Worm (Caenorhabditis elegans) whole organism, L1 larva: ENCODE data around the gene ifp-1.

ENCODE experiments used
- C16A3.4 ChIP-seq: fragments of 150-350 bp; optimal IDR thresholded peaks from 2 replicates; lab custom pipeline; 2014; ENCODE audit warnings: missing biosample characterization, missing genetic modification characterization
- C34B4.2 ChIP-seq: sonication (generic microtip); optimal IDR thresholded peaks from 2 replicates; lab custom pipeline; 2017; ENCODE audit warnings: mild to moderate bottlenecking, missing genetic modification characterization, missing compliant biosample characterization
- F16B12.6 ChIP-seq: fragments of 150-350 bp; optimal IDR thresholded peaks from 2 replicates; lab custom pipeline; 2014; ENCODE audit warnings: missing biosample characterization, missing genetic modification characterization
- alr-1 ChIP-seq: fragments of 200-800 bp; sonication (Bioruptor generic); optimal IDR thresholded peaks from 2 replicates; lab custom pipeline; 2018; ENCODE audit warnings: borderline replicate concordance, mild to moderate bottlenecking, missing genetic modification characterization, missing compliant biosample characterization
- ama-1 ChIP-seq: fragments of 150-350 bp; optimal IDR thresholded peaks from 2 replicates; lab custom pipeline; 2014
- ceh-63 ChIP-seq: fragments of 200-800 bp; sonication (Bioruptor generic); optimal IDR thresholded peaks from 2 replicates; lab custom pipeline; 2018; ENCODE audit warnings: mild to moderate bottlenecking, missing genetic modification characterization, missing compliant biosample characterization
- ceh-8 ChIP-seq: fragments of 200-800 bp; sonication (Bioruptor generic); optimal IDR thresholded peaks from 2 replicates; lab custom pipeline; 2018; ENCODE audit warnings: mild to moderate bottlenecking, missing genetic modification characterization, moderate library complexity, missing compliant biosample characterization
- ceh-82 ChIP-seq, 3 experiments: fragments of 150-350 bp in 1 of 3; sonication (generic microtip) in 2 of 3; optimal IDR thresholded peaks; 2 replicates each; lab custom pipeline; 2014 to 2017; ENCODE audit warnings: missing biosample characterization in 3 of 3, missing genetic modification characterization in 3 of 3
- ceh-90 ChIP-seq: sonication (generic microtip); optimal IDR thresholded peaks from 2 replicates; lab custom pipeline; 2016; ENCODE audit warnings: missing genetic modification characterization, missing compliant biosample characterization
- dpl-1 ChIP-seq, 3 experiments: fragments of 150-350 bp in 2 of 3; sonication (generic microtip) in 1 of 3; optimal IDR thresholded peaks; 2 replicates each; lab custom pipeline; 2014 to 2017; ENCODE audit warnings: missing biosample characterization in 3 of 3, missing genetic modification characterization in 3 of 3, missing genetic modification reagents in 3 of 3
- dsc-1 ChIP-seq: sonication (generic microtip); optimal IDR thresholded peaks from 2 replicates; lab custom pipeline; 2016; ENCODE audit warnings: mild to moderate bottlenecking, missing genetic modification characterization, missing compliant biosample characterization
- efl-3 ChIP-seq: fragments of 200-800 bp; sonication (Bioruptor generic); optimal IDR thresholded peaks from 2 replicates; lab custom pipeline; 2018; ENCODE audit warnings: mild to moderate bottlenecking, missing genetic modification characterization, missing compliant biosample characterization
- egl-27 ChIP-seq, 2 experiments: fragments of 150-350 bp in 1 of 2; sonication (generic microtip); optimal IDR thresholded peaks; 3 replicates each; lab custom pipeline; 2017 to 2018; ENCODE audit warnings: missing biosample characterization in 2 of 2, missing genetic modification characterization in 2 of 2, missing genetic modification reagents in 2 of 2
- fkh-4 ChIP-seq: sonication (generic microtip); optimal IDR thresholded peaks from 2 replicates; lab custom pipeline; 2016; ENCODE audit warnings: missing compliant biosample characterization, missing genetic modification characterization, borderline replicate concordance
- fkh-8 ChIP-seq: sonication (generic microtip); optimal IDR thresholded peaks from 2 replicates; lab custom pipeline; 2016; ENCODE audit warnings: mild to moderate bottlenecking, missing genetic modification characterization, missing compliant biosample characterization
- isw-1 ChIP-seq: fragments of 200-800 bp; sonication (Bioruptor generic); IDR thresholded peaks from 2 replicates; pipeline ENCODE4 v1.3.6; 2022; ENCODE audit warnings: missing genetic modification characterization, missing compliant biosample characterization
- jun-1 ChIP-seq: fragments of 150-350 bp; optimal IDR thresholded peaks from 2 replicates; lab custom pipeline; 2014; ENCODE audit warnings: missing biosample characterization, missing genetic modification reagents, missing genetic modification characterization
- lin-13 ChIP-seq: fragments of 150-350 bp; optimal IDR thresholded peaks from 2 replicates; lab custom pipeline; 2014; ENCODE audit warnings: missing biosample characterization, missing genetic modification reagents, missing genetic modification characterization
- lsy-2 ChIP-seq, 2 experiments: fragments of 150-350 bp; optimal IDR thresholded peaks; 2 replicates each; lab custom pipeline; 2014; ENCODE audit warnings: missing biosample characterization in 2 of 2, missing genetic modification characterization in 2 of 2
- mdl-1 ChIP-seq, 2 experiments: fragments of 150-350 bp; optimal IDR thresholded peaks; 2 replicates each; lab custom pipeline; 2014 to 2017; ENCODE audit warnings: missing biosample characterization in 2 of 2, missing genetic modification characterization in 2 of 2, inconsistent platforms in 1 of 2
- mep-1 ChIP-seq: fragments of 150-350 bp; optimal IDR thresholded peaks from 2 replicates; lab custom pipeline; 2014; ENCODE audit warnings: missing biosample characterization, missing genetic modification characterization
- nhr-12 ChIP-seq: sonication (generic microtip); optimal IDR thresholded peaks from 2 replicates; lab custom pipeline; 2017; ENCODE audit warnings: missing biosample characterization, missing genetic modification characterization
- nhr-71 ChIP-seq: sonication (generic microtip); optimal IDR thresholded peaks from 2 replicates; lab custom pipeline; 2016; ENCODE audit warnings: mild to moderate bottlenecking, missing genetic modification characterization, moderate library complexity, missing compliant biosample characterization
- nhr-77 ChIP-seq: fragments of 150-350 bp; optimal IDR thresholded peaks from 2 replicates; lab custom pipeline; 2014; ENCODE audit warnings: missing biosample characterization, missing genetic modification characterization
- nhr-84 ChIP-seq: sonication (generic microtip); optimal IDR thresholded peaks from 2 replicates; lab custom pipeline; 2017; ENCODE audit warnings: missing biosample characterization, missing genetic modification characterization
- skn-1 ChIP-seq: fragments of 150-350 bp; optimal IDR thresholded peaks from 2 replicates; lab custom pipeline; 2014; ENCODE audit warnings: missing biosample characterization, missing genetic modification characterization
- sup-37 ChIP-seq: fragments of 200-800 bp; sonication (Bioruptor generic); optimal IDR thresholded peaks from 2 replicates; lab custom pipeline; 2018; ENCODE audit warnings: mild to moderate bottlenecking, missing genetic modification characterization, missing compliant biosample characterization
- tbx-2 ChIP-seq: sonication (generic microtip); optimal IDR thresholded peaks from 2 replicates; lab custom pipeline; 2016; ENCODE audit warnings: missing genetic modification characterization, missing compliant biosample characterization
- unc-30 ChIP-seq: sonication (generic microtip); optimal IDR thresholded peaks from 2 replicates; lab custom pipeline; 2017; ENCODE audit warnings: missing biosample characterization, missing genetic modification characterization
- unc-62 ChIP-seq: fragments of 150-350 bp; optimal IDR thresholded peaks from 2 replicates; lab custom pipeline; 2014; ENCODE audit warnings: missing biosample characterization, missing genetic modification reagents, missing genetic modification characterization
- unc-98 ChIP-seq: fragments of 200-800 bp; sonication (Bioruptor generic); IDR thresholded peaks from 2 replicates; pipeline ENCODE4 v1.3.6; 2022; ENCODE audit warnings: missing genetic modification characterization, missing compliant biosample characterization
- zag-1 ChIP-seq: fragments of 150-350 bp; optimal IDR thresholded peaks from 2 replicates; lab custom pipeline; 2014; ENCODE audit warnings: missing biosample characterization, missing genetic modification characterization
- zip-4 ChIP-seq: fragments of 200-800 bp; sonication (Bioruptor generic); optimal IDR thresholded peaks from 2 replicates; lab custom pipeline; 2018; ENCODE audit warnings: mild to moderate bottlenecking, missing genetic modification characterization, moderate library complexity, missing compliant biosample characterization
- ztf-11 ChIP-seq, 2 experiments: sonication (generic microtip); optimal IDR thresholded peaks; 2 replicates each; lab custom pipeline; 2016 to 2017; ENCODE audit warnings: missing genetic modification characterization in 2 of 2, missing biosample characterization in 1 of 2, missing compliant biosample characterization in 1 of 2

The ifp-1 gene

ce11 chrX:9667391-9667790 lies 12.6 kb downstream of the ifp-1 start (continued):
- TF ChIP-seq nhr-84 (no peak), F16B12.6 (tag; lab: Kevin White, UChicago) (no peak), nhr-77 (no peak), dsc-1 (no peak)

ce11 chrX:9665944-9666343 lies 14.0 kb downstream of the ifp-1 start:
- no peak for TF ChIP-seq lin-13
- no peak for TF ChIP-seq C16A3.4 (tag; lab: Kevin White, UChicago)
- TF ChIP-seq alr-1 (tag; lab: Kevin White, UChicago): no peak
- no peak for TF ChIP-seq dpl-1 (GFP tag; optimal IDR thresholded peaks at IDR 0.05; lab: Kevin White, UChicago)
- no peak for TF ChIP-seq mdl-1 (tag; optimal IDR thresholded peaks at IDR 0.05; lab: Kevin White, UChicago)
- TF ChIP-seq ceh-90 (tag; lab: Kevin White, UChicago): no peak
- TF ChIP-seq egl-27 (tag; optimal IDR thresholded peaks at IDR 0.05; lab: Kevin White, UChicago): no peak
- TF ChIP-seq jun-1 (tag; lab: Kevin White, UChicago): no peak
- no peak for TF ChIP-seq efl-3 (GFP tag; lab: Kevin White, UChicago)
- TF ChIP-seq sup-37 (GFP tag; lab: Kevin White, UChicago): no peak
- TF ChIP-seq unc-98 (GFP tag; lab: Robert Waterston, UW): no peak
- TF ChIP-seq, all 84 proteins: peak for 0

ce11 chrX:9656772-9657171 lies 23.2 kb downstream of the ifp-1 start:
- no peak for TF ChIP-seq tbx-2 (tag; lab: Kevin White, UChicago)
- no peak for TF ChIP-seq ceh-8 (GFP tag; lab: Kevin White, UChicago)
- TF ChIP-seq skn-1: no peak
- TF ChIP-seq zip-4 (GFP tag; lab: Kevin White, UChicago): no peak
- TF ChIP-seq dsc-1: peak; percentile 41
- TF ChIP-seq fkh-8 (tag; lab: Kevin White, UChicago): peak; percentile 45

- TF ChIP-seq mep-1 (no peak), isw-1 (GFP tag; lab: Robert Waterston, UW) (no peak), fkh-4 (peak; percentile 53), dsc-1 (peak; percentile 98)
Observed at ce11 chrX:9654232-9654631, 25.7 kb downstream of the ifp-1 start.

ce11 chrX:9653478-9653877 lies 26.5 kb downstream of the ifp-1 start:
- peak; percentile 84 for TF ChIP-seq ceh-63 (GFP tag; lab: Kevin White, UChicago)
- TF ChIP-seq unc-30 (tag; lab: Kevin White, UChicago): no peak
- TF ChIP-seq dsc-1: peak; percentile 81

- TF ChIP-seq nhr-71 (tag; lab: Kevin White, UChicago) (no peak), ama-1 (lab: Kevin White, UChicago) (no peak), zag-1 (tag; lab: Kevin White, UChicago) (no peak), ceh-8 (GFP tag; lab: Kevin White, UChicago) (no peak), nhr-12 (tag; lab: Kevin White, UChicago) (no peak), ceh-63 (GFP tag; lab: Kevin White, UChicago) (no peak), unc-30 (tag; lab: Kevin White, UChicago) (no peak), unc-62 (GFP tag; lab: Kevin White, UChicago) (no peak), ceh-82 (tag; optimal IDR thresholded peaks at IDR 0.05; lab: Kevin White, UChicago) (no peak), tbx-2 (tag; lab: Kevin White, UChicago) (no peak), C34B4.2 (tag; lab: Kevin White, UChicago) (no peak), ztf-11 (tag; optimal IDR thresholded peaks at IDR 0.05; lab: Kevin White, UChicago) (no peak), fkh-8 (tag; lab: Kevin White, UChicago) (no peak), dsc-1 (no peak), unc-98 (GFP tag; lab: Robert Waterston, UW) (no peak), lsy-2 (tag; optimal IDR thresholded peaks at IDR 0.05; lab: Kevin White, UChicago) (no peak)
Observed at ce11 chrX:9653016-9653415, 27.0 kb downstream of the ifp-1 start, which contains the start of gene aex-2. TSS of gene aex-2 (minus strand) at chrX:9653116.
